Fruit fly (Drosophila melanogaster) whole organism, embryonic: ENCODE data around the gene SMSr.
A peak's percentile ranks its signal among the peaks of the same experiment; 100 is the strongest.

Experiments
- Asciz ChIP-seq: fragments of 200-800 bp; sonication (Bioruptor generic); optimal IDR thresholded peaks from 2 replicates; lab custom pipeline; 2017; ENCODE audit warnings: missing biosample characterization, mild to moderate bottlenecking, missing genetic modification characterization, missing genetic modification reagents
- BEAF-32 ChIP-seq: fragments of 200-800 bp; sonication (Bioruptor generic); optimal IDR thresholded peaks from 3 replicates; lab custom pipeline; 2017; ENCODE audit warnings: missing biosample characterization, missing genetic modification characterization, mild to moderate bottlenecking, moderate library complexity, missing genetic modification reagents
- Bdp1 ChIP-seq: fragments of 200-800 bp; sonication (Bioruptor generic); optimal IDR thresholded peaks from 3 replicates; lab custom pipeline; 2016; ENCODE audit warnings: missing biosample characterization, missing genetic modification characterization
- Bteb2 ChIP-seq: fragments of 200-800 bp; sonication (Bioruptor generic); optimal IDR thresholded peaks from 2 replicates; lab custom pipeline; 2016; ENCODE audit warnings: missing biosample characterization, missing genetic modification characterization
- C15 ChIP-seq: fragments of 200-800 bp; sonication (Bioruptor generic); IDR thresholded peaks from 3 replicates; pipeline ENCODE4 v1.3.6; 2022; ENCODE audit warnings: missing biosample characterization, missing genetic modification characterization
- CG10209 ChIP-seq: fragments of 200-800 bp; sonication (Bioruptor generic); optimal IDR thresholded peaks from 3 replicates; lab custom pipeline; 2017; ENCODE audit warnings: missing biosample characterization, mild to moderate bottlenecking, missing genetic modification characterization, missing genetic modification reagents
- CG10321 ChIP-seq: fragments of 200-800 bp; sonication (Bioruptor generic); IDR thresholded peaks from 2 replicates; pipeline ENCODE4 v1.3.6; 2022; ENCODE audit warnings: missing biosample characterization, missing genetic modification characterization
- CG12659 ChIP-seq: fragments of 200-800 bp; sonication (Bioruptor generic); optimal IDR thresholded peaks from 3 replicates; lab custom pipeline; 2017; ENCODE audit warnings: mild to moderate bottlenecking, missing biosample characterization, missing genetic modification reagents, missing genetic modification characterization
- CG13424 ChIP-seq: fragments of 200-800 bp; sonication (Bioruptor generic); optimal IDR thresholded peaks from 2 replicates; lab custom pipeline; 2019; ENCODE audit warnings: missing biosample characterization, mild to moderate bottlenecking, missing genetic modification characterization, moderate library complexity
- CG13894 ChIP-seq: fragments of 200-800 bp; sonication (Bioruptor generic); optimal IDR thresholded peaks from 3 replicates; lab custom pipeline; 2018; ENCODE audit warnings: missing biosample characterization, mild to moderate bottlenecking, missing genetic modification characterization, moderate library complexity
- CG14860 ChIP-seq: fragments of 200-800 bp; sonication (Bioruptor generic); IDR thresholded peaks from 3 replicates; pipeline ENCODE4 v1.3.6; 2022; ENCODE audit warnings: missing biosample characterization, missing genetic modification characterization; ENCODE audit not compliant: partially characterized antibody
- CG15514 ChIP-seq: fragments of 200-800 bp; sonication (Bioruptor generic); optimal IDR thresholded peaks from 3 replicates; lab custom pipeline; 2017; ENCODE audit warnings: missing biosample characterization, missing genetic modification characterization, mild to moderate bottlenecking, moderate library complexity, missing genetic modification reagents
- CG31441 ChIP-seq: fragments of 200-800 bp; sonication (Bioruptor generic); IDR thresholded peaks from 2 replicates; pipeline ENCODE4 v1.3.6; 2022; ENCODE audit warnings: missing biosample characterization, missing genetic modification characterization
- CG3163 ChIP-seq: fragments of 200-800 bp; sonication (Bioruptor generic); optimal IDR thresholded peaks from 3 replicates; lab custom pipeline; 2016; ENCODE audit warnings: missing biosample characterization, missing genetic modification characterization
- CG33213 ChIP-seq: fragments of 200-800 bp; sonication (Bioruptor generic); optimal IDR thresholded peaks from 3 replicates; lab custom pipeline; 2016; ENCODE audit warnings: missing biosample characterization, missing genetic modification characterization
- CG3726 ChIP-seq: fragments of 200-800 bp; sonication (Bioruptor generic); IDR thresholded peaks from 3 replicates; pipeline ENCODE4, ENCODE4 v1.3.6; 2022; ENCODE audit warnings: missing biosample characterization, missing genetic modification characterization
- CG4282 ChIP-seq: fragments of 200-800 bp; sonication (Bioruptor generic); optimal IDR thresholded peaks from 2 replicates; lab custom pipeline; 2016; ENCODE audit warnings: missing biosample characterization, missing genetic modification characterization
- CG7928 ChIP-seq: fragments of 200-800 bp; sonication (Bioruptor generic); optimal IDR thresholded peaks from 2 replicates; lab custom pipeline; 2017; ENCODE audit warnings: missing biosample characterization, mild to moderate bottlenecking, missing genetic modification characterization
- CG8089 ChIP-seq: fragments of 200-800 bp; sonication (Bioruptor generic); optimal IDR thresholded peaks from 3 replicates; lab custom pipeline; 2016; ENCODE audit warnings: missing biosample characterization, missing genetic modification characterization
- CG8924 ChIP-seq: fragments of 200-800 bp; optimal IDR thresholded peaks from 3 replicates; lab custom pipeline; 2019; ENCODE audit warnings: missing biosample characterization, mild to moderate bottlenecking, missing genetic modification characterization, moderate library complexity
- CG9932 ChIP-seq: fragments of 200-800 bp; sonication (Bioruptor generic); IDR thresholded peaks from 2 replicates; pipeline ENCODE4 v1.3.6; 2022; ENCODE audit warnings: missing biosample characterization, missing genetic modification characterization
- Dbx ChIP-seq: fragments of 200-800 bp; sonication (Bioruptor generic); IDR thresholded peaks from 3 replicates; pipeline ENCODE4 v1.3.6; 2022; ENCODE audit warnings: missing biosample characterization, missing genetic modification characterization
- Dp ChIP-seq: fragments of 200-800 bp; sonication (Bioruptor generic); optimal IDR thresholded peaks from 2 replicates; lab custom pipeline; 2018; ENCODE audit warnings: missing biosample characterization, mild to moderate bottlenecking, missing genetic modification characterization, moderate library complexity
- Jarid2 ChIP-seq: fragments of 200-800 bp; sonication (Bioruptor generic); optimal IDR thresholded peaks from 3 replicates; lab custom pipeline; 2017; ENCODE audit warnings: mild to moderate bottlenecking, missing biosample characterization, missing genetic modification reagents, missing genetic modification characterization
- Max ChIP-seq: fragments of 200-800 bp; sonication (Bioruptor generic); optimal IDR thresholded peaks from 2 replicates; lab custom pipeline; 2016; ENCODE audit warnings: missing biosample characterization, mild to moderate bottlenecking, missing genetic modification characterization
- Optix ChIP-seq: fragments of 200-800 bp; sonication (Bioruptor generic); IDR thresholded peaks from 3 replicates; pipeline ENCODE4 v1.3.6; 2022; ENCODE audit warnings: missing biosample characterization, missing genetic modification characterization
- Ravus ChIP-seq: fragments of 200-800 bp; sonication (Bioruptor generic); IDR thresholded peaks from 2 replicates; pipeline ENCODE4 v1.3.6; 2022; ENCODE audit warnings: missing biosample characterization, missing genetic modification characterization
- Six4 ChIP-seq: fragments of 200-800 bp; sonication (Bioruptor generic); optimal IDR thresholded peaks from 2 replicates; lab custom pipeline; 2016; ENCODE audit warnings: missing biosample characterization, missing genetic modification characterization
- Stat92E ChIP-seq, 3 experiments: fragments of >200 bp in 2 of 3; fragments of 200-800 bp in 1 of 3; sonication (Bioruptor generic) in 1 of 3; optimal IDR thresholded peaks; 2 replicates each; lab custom pipeline; 2017 to 2019; ENCODE audit warnings: missing biosample characterization in 3 of 3, missing genetic modification characterization in 3 of 3, mild to moderate bottlenecking in 1 of 3, moderate library complexity in 1 of 3
- ab ChIP-seq: fragments of 200-800 bp; sonication (Bioruptor generic); optimal IDR thresholded peaks from 2 replicates; lab custom pipeline; 2016; ENCODE audit warnings: missing biosample characterization, missing genetic modification characterization
- al ChIP-seq: fragments of 200-800 bp; sonication (Bioruptor generic); IDR thresholded peaks from 2 replicates; pipeline ENCODE4 v1.3.6; 2022; ENCODE audit warnings: missing biosample characterization, missing genetic modification characterization
- br ChIP-seq: fragments of >200 bp; optimal IDR thresholded peaks from 2 replicates; lab custom pipeline; 2017
- ci ChIP-seq: fragments of 200-800 bp; sonication (Bioruptor generic); IDR thresholded peaks from 3 replicates; pipeline ENCODE4 v1.3.6; 2022; ENCODE audit warnings: missing biosample characterization, missing genetic modification characterization
- croc ChIP-seq: fragments of 200-800 bp; sonication (Bioruptor generic); conservative IDR thresholded peaks from 3 replicates; pipeline ENCODE4 v1.3.6; 2022; ENCODE audit warnings: missing biosample characterization, missing genetic modification characterization
- da ChIP-seq: fragments of 200-800 bp; sonication (Bioruptor generic); optimal IDR thresholded peaks from 2 replicates; lab custom pipeline; 2016; ENCODE audit warnings: missing biosample characterization, missing genetic modification characterization
- dimm ChIP-seq: fragments of 200-800 bp; sonication (Bioruptor generic); IDR thresholded peaks from 2 replicates; pipeline ENCODE4 v1.3.6; 2022; ENCODE audit warnings: missing biosample characterization, missing genetic modification characterization
- gfzf ChIP-seq: fragments of 200-800 bp; sonication (Bioruptor generic); optimal IDR thresholded peaks from 2 replicates; lab custom pipeline; 2016; ENCODE audit warnings: missing biosample characterization, mild to moderate bottlenecking, missing genetic modification characterization, moderate library complexity
- hbn ChIP-seq: fragments of 200-800 bp; sonication (Bioruptor generic); IDR thresholded peaks from 2 replicates; pipeline ENCODE4 v1.3.6; 2022; ENCODE audit warnings: missing biosample characterization, missing genetic modification characterization; ENCODE audit not compliant: partially characterized antibody
- hkb ChIP-seq, 2 experiments: fragments of 200-800 bp in 1 of 2; fragments of >200 bp in 1 of 2; sonication (Bioruptor generic) in 1 of 2; IDR thresholded peaks in 1 of 2; optimal IDR thresholded peaks in 1 of 2; 2 replicates each; pipeline versions ENCODE4 v1.3.6 to Lab custom; 2017 to 2022; ENCODE audit warnings: missing biosample characterization in 1 of 2, missing genetic modification characterization in 1 of 2
- luna ChIP-seq: fragments of 200-800 bp; sonication (Bioruptor generic); optimal IDR thresholded peaks from 2 replicates; lab custom pipeline; 2016; ENCODE audit warnings: missing biosample characterization, missing genetic modification characterization
- phol ChIP-seq: fragments of 200-800 bp; sonication (Bioruptor generic); optimal IDR thresholded peaks from 3 replicates; lab custom pipeline; 2018; ENCODE audit warnings: missing biosample characterization, mild to moderate bottlenecking, missing genetic modification characterization, moderate library complexity
- pum ChIP-seq: fragments of 200-800 bp; sonication (Bioruptor generic); optimal IDR thresholded peaks from 2 replicates; lab custom pipeline; 2016; ENCODE audit warnings: missing biosample characterization, missing genetic modification characterization
- row ChIP-seq: fragments of 200-800 bp; sonication (Bioruptor generic); IDR thresholded peaks from 3 replicates; pipeline ENCODE4 v1.3.6; 2022; ENCODE audit warnings: missing biosample characterization, missing genetic modification characterization
- sens-2 ChIP-seq: fragments of 200-800 bp; sonication (Bioruptor generic); IDR thresholded peaks from 2 replicates; pipeline ENCODE4 v1.3.6; 2022; ENCODE audit warnings: missing biosample characterization, missing genetic modification characterization
- slbo ChIP-seq: fragments of 200-800 bp; sonication (Bioruptor generic); IDR thresholded peaks from 2 replicates; pipeline ENCODE4 v1.3.6; 2022; ENCODE audit warnings: missing biosample characterization, missing genetic modification characterization
- sob ChIP-seq: fragments of 200-800 bp; sonication (Bioruptor generic); IDR thresholded peaks from 2 replicates; pipeline ENCODE4 v1.3.6; 2022; ENCODE audit warnings: missing biosample characterization, missing genetic modification characterization
- stc ChIP-seq: fragments of 200-800 bp; sonication (Bioruptor generic); IDR thresholded peaks from 2 replicates; pipeline ENCODE4 v1.3.6; 2022; ENCODE audit warnings: missing biosample characterization, missing genetic modification characterization
- tna ChIP-seq: fragments of 200-800 bp; sonication (Bioruptor generic); IDR thresholded peaks from 2 replicates; pipeline ENCODE4 v1.3.6; 2022; ENCODE audit warnings: missing biosample characterization, missing genetic modification characterization; ENCODE audit not compliant: partially characterized antibody
- z ChIP-seq: fragments of 200-800 bp; sonication (Bioruptor generic); IDR thresholded peaks from 3 replicates; pipeline ENCODE4 v1.3.6; 2022; ENCODE audit warnings: missing biosample characterization, missing genetic modification characterization

Gene SMSr

dm6 chr3L:7356386-7357117 lies 24.7 kb downstream of the SMSr start, which contains the start of gene CTCF (continued):
- TF ChIP-seq croc (GFP tag; lab: Robert Waterston, UW) (peak; percentile 55; the same call in 2 of the 3 replicates), slbo (GFP tag; lab: Robert Waterston, UW) (no peak; the same call in 1 of the 2 replicates), Ravus (GFP tag; lab: Robert Waterston, UW) (no peak), CG4282 (GFP tag; lab: Kevin White, UChicago) (no peak), CG14860 (peak; percentile 65), CG13894 (tag; lab: Kevin White, UChicago) (peak; percentile 35), CG13424 (tag; lab: Kevin White, UChicago) (peak; percentile 18), CG33213 (GFP tag; lab: Kevin White, UChicago) (peak; percentile 76), stc (GFP tag; lab: Robert Waterston, UW) (no peak), Dbx (GFP tag; lab: Robert Waterston, UW) (0 out of 3 replicates have a peak, but pooled peaks have one; percentile 23), tna (GFP tag; lab: Robert Waterston, UW) (peak; percentile 61; the same call in 1 of the 2 replicates), Max (GFP tag; lab: Kevin White, UChicago) (peak; percentile 73), al (GFP tag; lab: Robert Waterston, UW) (no peak), ab (GFP tag; lab: Kevin White, UChicago) (no peak), CG3726 (GFP tag; lab: Robert Waterston, UW) (no peak), Optix (GFP tag; lab: Robert Waterston, UW) (no peak), Six4 (GFP tag; lab: Kevin White, UChicago) (peak; percentile 3), phol (peak; percentile 100), CG8924 (tag; lab: Kevin White, UChicago) (peak; percentile 69), pum (GFP tag; lab: Kevin White, UChicago) (peak; percentile 14), luna (GFP tag; lab: Kevin White, UChicago) (no peak), CG10209 (GFP tag; lab: Kevin White, UChicago) (peak; percentile 33), Bdp1 (no peak), CG12659 (GFP tag; lab: Kevin White, UChicago) (peak; percentile 77), da (GFP tag; lab: Kevin White, UChicago) (peak; percentile 21), sens-2 (GFP tag; lab: Robert Waterston, UW) (no peak), CG9932 (GFP tag; lab: Robert Waterston, UW) (peak; percentile 43), CG8089 (GFP tag; lab: Kevin White, UChicago) (peak; percentile 2), CG10321 (no peak), br (lab: Kevin White, UChicago) (no peak), C15 (GFP tag; lab: Robert Waterston, UW) (no peak), BEAF-32 (GFP tag; lab: Kevin White, UChicago) (peak; percentile 85), CG3163 (GFP tag; lab: Kevin White, UChicago) (no peak), sob (GFP tag; lab: Robert Waterston, UW) (no peak), Jarid2 (no peak), CG7928 (no peak), Bteb2 (GFP tag; lab: Kevin White, UChicago) (peak; percentile 5), CG15514 (GFP tag; lab: Kevin White, UChicago) (peak; percentile 95), dimm (GFP tag; lab: Robert Waterston, UW) (no peak), Dp (GFP tag; lab: Kevin White, UChicago) (peak; percentile 51), row (peak; percentile 56; the same call in 2 of the 3 replicates), hkb (optimal IDR thresholded peaks at IDR 0.05; lab: Kevin White, UChicago) (no peak), hkb (GFP tag; IDR thresholded peaks at IDR 0.05; lab: Robert Waterston, UW) (0 out of 2 replicates have a peak, but pooled peaks have one; percentile 31), z (GFP tag; lab: Robert Waterston, UW) (no peak), gfzf (GFP tag; lab: Kevin White, UChicago) (peak; percentile 24), Asciz (GFP tag; lab: Kevin White, UChicago) (peak; percentile 53), CG31441 (GFP tag; lab: Robert Waterston, UW) (peak; percentile 40; the same call in 1 of the 2 replicates), ci (0 out of 3 replicates have a peak, but pooled peaks have one; percentile 41), Stat92E (GFP tag; optimal IDR thresholded peaks at IDR 0.05; lab: Kevin White, UChicago) (peak in 1 of 3 experiments; percentile 9), hbn (peak; percentile 61)
